Worm (Caenorhabditis elegans): ENCODE measurements around the gene C06A1.7.

The C06A1.7 gene

DNA sequence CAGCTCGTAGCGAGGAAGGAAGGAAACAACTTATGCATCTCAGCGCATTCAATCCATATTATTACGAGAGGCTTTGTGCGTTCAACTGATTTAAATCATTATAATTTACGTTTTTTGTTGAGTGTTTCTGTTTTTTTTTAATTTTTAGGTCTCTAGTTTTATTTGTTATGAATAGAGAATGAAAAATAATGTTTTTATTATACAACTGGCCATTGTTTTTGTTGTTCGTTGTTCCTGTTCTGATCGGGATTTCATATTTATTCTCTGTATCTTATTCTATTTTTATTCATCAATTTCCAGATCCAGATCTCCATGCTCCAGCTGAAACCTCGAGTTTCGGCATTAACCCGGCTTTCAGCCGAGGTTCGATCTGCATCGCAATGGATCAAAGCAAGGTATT is 17.6 kb downstream of the C06A1.7 start, which contains the start of gene mrps-22:
TSS of gene mrps-22 (plus strand) at position 301 of the 400 bp plus-strand sequence.
- TF ChIP-seq lin-13 (GFP tag; optimal IDR thresholded peaks at IDR 0.05) (no peak), lin-39 (tag; optimal IDR thresholded peaks at IDR 0.05) (no peak), ama-1 (optimal IDR thresholded peaks at IDR 0.05) (no peak), R02D3.7 (tag; optimal IDR thresholded peaks at IDR 0.05) (no peak), dmd-4 (tag; optimal IDR thresholded peaks at IDR 0.05) (no peak), nhr-10 (tag; optimal IDR thresholded peaks at IDR 0.05) (no peak), ceh-82 (tag; optimal IDR thresholded peaks at IDR 0.05) (no peak), gmeb-1 (tag; optimal IDR thresholded peaks at IDR 0.05) (no peak), alr-1 (tag; optimal IDR thresholded peaks at IDR 0.05) (no peak), mab-5 (tag; optimal IDR thresholded peaks at IDR 0.05) (no peak), peb-1 (tag; optimal IDR thresholded peaks at IDR 0.05) (no peak), nhr-77 (tag; optimal IDR thresholded peaks at IDR 0.05) (no peak), nhr-12 (tag; optimal IDR thresholded peaks at IDR 0.05) (no peak), nhr-11 (tag; optimal IDR thresholded peaks at IDR 0.05) (no peak)

DNA sequence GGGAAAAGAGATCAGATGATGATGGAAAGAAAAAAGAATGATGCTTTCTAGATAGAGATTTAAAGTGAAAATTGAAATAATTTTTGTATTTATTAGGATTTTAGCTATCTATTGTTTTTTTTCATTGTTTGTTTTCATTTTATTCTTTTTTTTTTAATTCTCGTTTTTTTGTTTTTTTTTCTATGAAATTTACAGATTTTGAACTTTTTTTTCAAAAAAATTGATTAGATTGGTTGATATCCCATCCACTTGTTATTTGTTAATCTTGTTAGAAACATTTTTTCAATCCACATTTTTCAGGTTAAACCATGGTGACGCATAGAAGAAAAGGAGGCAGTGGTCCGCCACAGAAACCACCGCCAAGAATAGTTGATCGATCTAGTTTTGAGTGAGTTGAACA is 19.3 kb downstream of the C06A1.7 start, which contains the start of gene algn-9:
TSS of gene algn-9 (plus strand) at position 301 of the 400 bp plus-strand sequence.
- TF ChIP-seq zag-1 (tag; optimal IDR thresholded peaks at IDR 0.05) (no peak), peb-1 (tag; optimal IDR thresholded peaks at IDR 0.05) (no peak), ceh-16 (tag; optimal IDR thresholded peaks at IDR 0.05) (no peak), snpc-4 (tag; optimal IDR thresholded peaks at IDR 0.05) (no peak), mbf-1 (tag; optimal IDR thresholded peaks at IDR 0.05) (no peak), lin-11 (tag; optimal IDR thresholded peaks at IDR 0.05) (no peak), sma-9 (GFP tag; optimal IDR thresholded peaks at IDR 0.05) (no peak), sma-9 (tag; optimal IDR thresholded peaks at IDR 0.05) (no peak), nhr-129 (tag; optimal IDR thresholded peaks at IDR 0.05) (no peak), crh-2 (tag; optimal IDR thresholded peaks at IDR 0.05) (no peak), lin-13 (GFP tag; optimal IDR thresholded peaks at IDR 0.05) (no peak)

DNA sequence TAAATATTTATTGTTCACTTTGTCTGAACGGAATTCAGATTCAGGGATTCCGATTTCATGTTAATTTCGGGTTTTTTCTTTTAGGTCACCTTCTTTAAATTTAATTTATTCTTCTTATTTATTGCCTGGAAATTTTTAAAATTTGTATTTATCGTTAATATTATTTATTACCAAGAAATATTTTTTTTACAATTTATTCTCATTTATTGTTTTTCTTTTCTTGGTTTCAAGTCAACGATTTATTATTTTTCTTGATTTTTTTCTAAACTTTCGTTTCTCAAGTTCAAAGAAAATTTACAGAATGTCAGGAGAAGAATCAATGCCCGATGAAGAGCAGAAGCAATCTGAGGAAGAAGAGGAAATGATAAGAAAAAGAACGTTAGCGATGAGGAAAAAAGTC is 23.1 kb downstream of the C06A1.7 start, which contains the start of gene crn-3:
TSS of gene crn-3 (plus strand) at position 301 of the 400 bp plus-strand sequence.
- TF ChIP-seq alr-1 (tag; optimal IDR thresholded peaks at IDR 0.05) = no peak
- TF ChIP-seq nhr-77 (tag; optimal IDR thresholded peaks at IDR 0.05) = no peak
- TF ChIP-seq Y55F3AM.14 (GFP tag; optimal IDR thresholded peaks at IDR 0.05) = no peak
- no peak for TF ChIP-seq egl-27 (tag; optimal IDR thresholded peaks at IDR 0.05)
- TF ChIP-seq blmp-1 (tag; optimal IDR thresholded peaks at IDR 0.05; ENCODE audit: insufficient read depth) = no peak
- no peak for TF ChIP-seq nhr-129 (tag; optimal IDR thresholded peaks at IDR 0.05)
- TF ChIP-seq lin-39 (tag; optimal IDR thresholded peaks at IDR 0.05) = no peak
- no peak for TF ChIP-seq lsy-2 (tag; optimal IDR thresholded peaks at IDR 0.05)
- TF ChIP-seq R02D3.7 (tag; optimal IDR thresholded peaks at IDR 0.05) = no peak
- TF ChIP-seq crh-2 (tag; optimal IDR thresholded peaks at IDR 0.05) = no peak
- TF ChIP-seq ztf-11 (tag; optimal IDR thresholded peaks at IDR 0.05) = no peak

DNA sequence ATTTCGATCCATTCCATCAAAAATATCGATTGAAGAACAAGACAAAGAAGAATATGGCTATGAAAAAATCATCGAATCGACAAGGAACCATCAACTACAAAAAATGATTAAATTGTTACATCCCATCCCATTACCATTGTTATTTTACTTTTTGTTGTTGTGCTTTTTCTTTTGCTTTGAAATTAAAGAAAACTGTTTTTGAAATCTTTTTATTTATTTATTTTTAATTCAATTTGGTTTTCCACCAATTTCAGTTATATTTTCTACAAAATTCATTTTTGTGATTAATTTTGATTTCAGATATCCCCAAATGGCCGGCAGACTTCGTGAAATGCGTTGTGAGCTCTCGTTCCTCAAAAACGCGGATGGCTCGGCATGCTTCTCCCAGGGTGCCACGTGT is 27.8 kb downstream of the C06A1.7 start, which contains the start of gene crn-5:
TSS of gene crn-5 (plus strand) at position 301 of the 400 bp plus-strand sequence.
- TF ChIP-seq nhr-129 (tag; optimal IDR thresholded peaks at IDR 0.05) = no peak
- no peak for TF ChIP-seq R02D3.7 (tag; optimal IDR thresholded peaks at IDR 0.05)
- no peak for TF ChIP-seq dmd-4 (tag; optimal IDR thresholded peaks at IDR 0.05)
- TF ChIP-seq unc-62 (GFP tag; optimal IDR thresholded peaks at IDR 0.05) = no peak
- TF ChIP-seq ceh-82 (tag; optimal IDR thresholded peaks at IDR 0.05) = no peak
- no peak for TF ChIP-seq nhr-21 (tag; optimal IDR thresholded peaks at IDR 0.05)
- TF ChIP-seq nhr-23 (tag; optimal IDR thresholded peaks at IDR 0.05) = no peak
- no peak for TF ChIP-seq ztf-11 (tag; optimal IDR thresholded peaks at IDR 0.05)
- no peak for TF ChIP-seq lin-11 (tag; optimal IDR thresholded peaks at IDR 0.05)
- no peak for TF ChIP-seq ztf-4 (tag; optimal IDR thresholded peaks at IDR 0.05)
- no peak for TF ChIP-seq elt-3 (tag; optimal IDR thresholded peaks at IDR 0.05)
- TF ChIP-seq sma-3 (GFP tag; optimal IDR thresholded peaks at IDR 0.05) = no peak
- no peak for TF ChIP-seq ama-1 (optimal IDR thresholded peaks at IDR 0.05)
- TF ChIP-seq F13H6.1 (tag; optimal IDR thresholded peaks at IDR 0.05) = no peak

DNA sequence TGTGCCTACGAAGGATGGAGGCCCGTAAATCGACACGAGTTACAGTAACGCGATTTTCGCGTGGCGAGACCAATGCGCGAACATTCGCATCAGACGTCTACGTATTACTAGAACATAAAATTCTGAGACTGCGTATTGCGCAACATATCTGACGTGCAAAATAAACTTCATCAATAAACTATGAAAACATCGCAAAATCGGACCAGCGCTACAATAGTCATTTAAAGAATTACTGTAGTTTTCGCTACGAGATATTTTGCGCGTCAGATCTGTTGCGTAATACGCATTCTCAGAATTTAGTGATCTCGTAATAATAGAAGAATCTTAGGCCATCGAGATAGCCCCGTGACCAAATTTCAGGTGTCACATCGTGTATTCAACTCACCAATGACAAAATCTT is 29.6 kb downstream of the C06A1.7 start:
- TF ChIP-seq nhr-25 (tag; optimal IDR thresholded peaks at IDR 0.05) = no peak
- no peak for TF ChIP-seq F13H6.1 (tag; optimal IDR thresholded peaks at IDR 0.05)
- TF ChIP-seq nhr-237 (tag; optimal IDR thresholded peaks at IDR 0.05) = no peak
- no peak for TF ChIP-seq alr-1 (tag; optimal IDR thresholded peaks at IDR 0.05)
- no peak for TF ChIP-seq ceh-16 (tag; optimal IDR thresholded peaks at IDR 0.05)
- no peak for TF ChIP-seq gmeb-1 (tag; optimal IDR thresholded peaks at IDR 0.05)
- TF ChIP-seq mdl-1 (tag; optimal IDR thresholded peaks at IDR 0.05) = no peak
- no peak for TF ChIP-seq nhr-6 (tag; optimal IDR thresholded peaks at IDR 0.05)
- no peak for TF ChIP-seq ceh-82 (tag; optimal IDR thresholded peaks at IDR 0.05)
- TF ChIP-seq nhr-12 (tag; optimal IDR thresholded peaks at IDR 0.05) = no peak
- no peak for TF ChIP-seq Y55F3AM.14 (GFP tag; optimal IDR thresholded peaks at IDR 0.05)
- no peak for TF ChIP-seq zag-1 (tag; optimal IDR thresholded peaks at IDR 0.05)
- no peak for TF ChIP-seq lin-13 (GFP tag; optimal IDR thresholded peaks at IDR 0.05)
- TF ChIP-seq nhr-77 (tag; optimal IDR thresholded peaks at IDR 0.05) = no peak
- TF ChIP-seq lsy-2 (tag; optimal IDR thresholded peaks at IDR 0.05) = no peak

All from whole organism, L2 larva.